Fruit fly (Drosophila melanogaster): Measurements from ENCODE around the gene CG12219.
A peak's percentile ranks its signal among the peaks of the same experiment; 100 is the strongest.

- TF ChIP-seq CG16779 (tag; optimal IDR thresholded peaks at IDR 0.05) (peak; percentile 23), achi (GFP tag; optimal IDR thresholded peaks at IDR 0.05) (peak; percentile 86), CG6854 (GFP tag; optimal IDR thresholded peaks at IDR 0.05) (peak; percentile 62), Eip75B (GFP tag; optimal IDR thresholded peaks at IDR 0.05) (peak; percentile 84), Met (GFP tag; optimal IDR thresholded peaks at IDR 0.05) (peak; percentile 94), CG32006 (GFP tag; optimal IDR thresholded peaks at IDR 0.05) (peak; percentile 77), OdsH (GFP tag; optimal IDR thresholded peaks at IDR 0.05) (peak; percentile 86), CG7368 (GFP tag; optimal IDR thresholded peaks at IDR 0.05) (peak; percentile 63), cyc (GFP tag; optimal IDR thresholded peaks at IDR 0.05) (peak; percentile 89), Eip78C (GFP tag) (peak; percentile 97), Gug (GFP tag; IDR thresholded peaks at IDR 0.05) (peak; percentile 92), CG6792 (GFP tag; optimal IDR thresholded peaks at IDR 0.05) (peak; percentile 88), spab (GFP tag; optimal IDR thresholded peaks at IDR 0.05) (peak; percentile 51)
These were observed 42.9 kb upstream of the CG12219 start for dm6 chrX:6343786-6344537.
